Worm (Caenorhabditis elegans): ENCODE measurements around the gene W02D7.6.
A peak's percentile ranks its signal among the peaks of the same experiment; 100 is the strongest.

Gene W02D7.6

ce11 chrV:8269878-8270277 is 31.4 kb downstream of the W02D7.6 start:
- no peak for TF ChIP-seq ceh-31 (tag; optimal IDR thresholded peaks at IDR 0.05)
- no peak for TF ChIP-seq ztf-16 (tag; optimal IDR thresholded peaks at IDR 0.05)
- TF ChIP-seq hlh-13 (GFP tag; optimal IDR thresholded peaks at IDR 0.05), result no peak
- no peak for TF ChIP-seq nfya-1 (tag; optimal IDR thresholded peaks at IDR 0.05)

- peak; percentile 2 for TF ChIP-seq pqm-1 (tag; optimal IDR thresholded peaks at IDR 0.05)
- TF ChIP-seq hlh-6 (tag; optimal IDR thresholded peaks at IDR 0.05), result no peak
- TF ChIP-seq elt-2 (tag; optimal IDR thresholded peaks at IDR 0.05), result peak; percentile 46
Observed at ce11 chrV:8268902-8269301, 32.4 kb downstream of the W02D7.6 start, which contains the start of the genes asp-6 and asp-12. Gene asp-6 (minus strand): TSS chrV:8268937. Gene asp-12 (plus strand): TSS chrV:8269210.

ce11 chrV:8267275-8267674 is 34.0 kb downstream of the W02D7.6 start:
- TF ChIP-seq dve-1 (tag; optimal IDR thresholded peaks at IDR 0.05) (no peak), C08G9.2 (tag; optimal IDR thresholded peaks at IDR 0.05) (no peak), elt-2 (tag; optimal IDR thresholded peaks at IDR 0.05) (peak; percentile 77), sox-2 (GFP tag; IDR thresholded peaks at IDR 0.05) (no peak), npax-4 (tag; optimal IDR thresholded peaks at IDR 0.05) (no peak), pqm-1 (tag; optimal IDR thresholded peaks at IDR 0.05) (no peak), fax-1 (tag; optimal IDR thresholded peaks at IDR 0.05) (no peak), gmeb-2 (tag; optimal IDR thresholded peaks at IDR 0.05) (no peak)

- TF ChIP-seq fax-1 (tag; optimal IDR thresholded peaks at IDR 0.05) (no peak), ceh-14 (tag; optimal IDR thresholded peaks at IDR 0.05) (no peak), npax-4 (tag; optimal IDR thresholded peaks at IDR 0.05) (no peak), K02D7.2 (tag; optimal IDR thresholded peaks at IDR 0.05) (no peak), madf-2 (tag; optimal IDR thresholded peaks at IDR 0.05) (no peak), ama-1 (optimal IDR thresholded peaks at IDR 0.05) (no peak), lin-11 (tag; optimal IDR thresholded peaks at IDR 0.05) (no peak), sdc-2 (tag; optimal IDR thresholded peaks at IDR 0.05) (no peak), C38D4.7 (GFP tag; optimal IDR thresholded peaks at IDR 0.05) (no peak), ceh-9 (tag; optimal IDR thresholded peaks at IDR 0.05) (no peak), odd-2 (tag; optimal IDR thresholded peaks at IDR 0.05) (no peak), sox-4 (tag; optimal IDR thresholded peaks at IDR 0.05) (no peak), ceh-22 (tag; optimal IDR thresholded peaks at IDR 0.05) (no peak), rnt-1 (tag; optimal IDR thresholded peaks at IDR 0.05) (no peak)
Observed at ce11 chrV:8266232-8266631, 35.1 kb downstream of the W02D7.6 start, which contains the start of gene F21F8.5. Gene F21F8.5 (minus strand): TSS chrV:8266332.

- TF ChIP-seq fkh-10 (GFP tag; optimal IDR thresholded peaks at IDR 0.05) (no peak), hlh-6 (tag; optimal IDR thresholded peaks at IDR 0.05) (no peak), dmd-4 (tag; optimal IDR thresholded peaks at IDR 0.05; ENCODE audit: borderline replicate concordance) (no peak), pax-1 (tag; optimal IDR thresholded peaks at IDR 0.05) (no peak), pha-2 (tag; optimal IDR thresholded peaks at IDR 0.05) (no peak), nhr-232 (tag; optimal IDR thresholded peaks at IDR 0.05) (no peak)
Observed at ce11 chrV:8263941-8264340, 37.4 kb downstream of the W02D7.6 start, which contains the start of gene C16D9.9. Gene C16D9.9 (plus strand): TSS chrV:8264241.

- TF ChIP-seq ceh-45 (GFP tag; IDR thresholded peaks at IDR 0.05) (no peak), ztf-16 (tag; optimal IDR thresholded peaks at IDR 0.05) (no peak), ceh-6 (GFP tag; optimal IDR thresholded peaks at IDR 0.05) (no peak), zip-5 (tag; optimal IDR thresholded peaks at IDR 0.05) (no peak), sox-4 (tag; optimal IDR thresholded peaks at IDR 0.05) (no peak), ceh-48 (tag; optimal IDR thresholded peaks at IDR 0.05) (no peak), K02D7.2 (tag; optimal IDR thresholded peaks at IDR 0.05) (no peak), unc-55 (GFP tag; optimal IDR thresholded peaks at IDR 0.05) (no peak), ceh-19 (GFP tag; optimal IDR thresholded peaks at IDR 0.05) (no peak), pqm-1 (tag; optimal IDR thresholded peaks at IDR 0.05) (no peak), K09A11.1 (tag; optimal IDR thresholded peaks at IDR 0.05; ENCODE audit: insufficient read depth) (no peak), nfya-1 (tag; optimal IDR thresholded peaks at IDR 0.05) (no peak), unc-3 (GFP tag; conservative IDR thresholded peaks at IDR 0.05) (no peak), unc-3 (tag; optimal IDR thresholded peaks at IDR 0.05) (no peak), syd-9 (tag; optimal IDR thresholded peaks at IDR 0.05) (no peak), gmeb-2 (tag; optimal IDR thresholded peaks at IDR 0.05) (no peak), tbx-2 (tag; optimal IDR thresholded peaks at IDR 0.05) (no peak), hlh-15 (tag; optimal IDR thresholded peaks at IDR 0.05) (no peak), hlh-8 (tag; optimal IDR thresholded peaks at IDR 0.05) (no peak), sdc-2 (tag; optimal IDR thresholded peaks at IDR 0.05) (no peak)
Observed at ce11 chrV:8263466-8263865, 37.8 kb downstream of the W02D7.6 start, which contains the start of gene C16D9.8. Gene C16D9.8 (minus strand): TSS chrV:8263566.

All from whole organism, late embryonic.